Worm (Caenorhabditis elegans): ENCODE data around the gene col-127.

DNA sequence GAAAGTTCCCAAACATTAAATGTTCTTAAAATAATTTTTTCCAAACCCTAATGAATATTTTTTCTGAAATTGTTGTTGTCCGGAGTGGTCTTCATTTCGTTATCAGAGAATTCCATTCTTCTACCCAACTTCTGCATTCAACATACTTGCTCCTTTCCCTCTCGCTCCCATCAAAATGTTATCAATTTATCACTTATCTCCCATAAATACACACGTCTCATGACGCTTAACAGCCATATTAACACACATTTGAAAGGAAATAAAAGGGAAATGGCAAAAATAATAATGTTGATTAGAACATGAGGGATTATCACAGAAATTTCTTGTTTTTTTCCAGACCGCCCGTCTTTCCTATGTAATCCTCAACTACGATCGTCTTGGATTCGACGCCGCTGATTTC is 23.0 kb upstream of the col-127 start:
- no peak for TF ChIP-seq dpff-1 (tag; optimal IDR thresholded peaks at IDR 0.05)
- no peak for TF ChIP-seq pha-4 (tag; optimal IDR thresholded peaks at IDR 0.05)
- TF ChIP-seq madf-6 (GFP tag; IDR thresholded peaks at IDR 0.05), result no peak
- no peak for TF ChIP-seq mcd-1 (GFP tag; IDR thresholded peaks at IDR 0.05)
- no peak for TF ChIP-seq ceh-100 (GFP tag; IDR thresholded peaks at IDR 0.05)
- no peak for TF ChIP-seq nfya-1 (tag; optimal IDR thresholded peaks at IDR 0.05; ENCODE audit: borderline replicate concordance, insufficient read depth)
- no peak for TF ChIP-seq ama-1 (optimal IDR thresholded peaks at IDR 0.05)
- TF ChIP-seq ama-1 (GFP tag; optimal IDR thresholded peaks at IDR 0.05), result no peak
- TF ChIP-seq F49E8.2 (tag; optimal IDR thresholded peaks at IDR 0.05; ENCODE audit: insufficient read depth), result no peak

Data from whole organism, young adult.